Worm (Caenorhabditis elegans): ENCODE results near the gene acds-10.

- TF ChIP-seq hmg-4 (GFP tag; optimal IDR thresholded peaks at IDR 0.05), result peak; percentile 67
- TF ChIP-seq ama-1 (optimal IDR thresholded peaks at IDR 0.05), result no peak
- no peak for TF ChIP-seq tbx-11 (GFP tag; IDR thresholded peaks at IDR 0.05)
These were observed 43.1 kb downstream of the acds-10 start, which contains the start of the genes nhr-142 and F44E7.9 for ce11 chrV:5790497-5791280.

All from whole organism, early embryonic.